Fruit fly (Drosophila melanogaster): ENCODE measurements around the gene eas.

DNA sequence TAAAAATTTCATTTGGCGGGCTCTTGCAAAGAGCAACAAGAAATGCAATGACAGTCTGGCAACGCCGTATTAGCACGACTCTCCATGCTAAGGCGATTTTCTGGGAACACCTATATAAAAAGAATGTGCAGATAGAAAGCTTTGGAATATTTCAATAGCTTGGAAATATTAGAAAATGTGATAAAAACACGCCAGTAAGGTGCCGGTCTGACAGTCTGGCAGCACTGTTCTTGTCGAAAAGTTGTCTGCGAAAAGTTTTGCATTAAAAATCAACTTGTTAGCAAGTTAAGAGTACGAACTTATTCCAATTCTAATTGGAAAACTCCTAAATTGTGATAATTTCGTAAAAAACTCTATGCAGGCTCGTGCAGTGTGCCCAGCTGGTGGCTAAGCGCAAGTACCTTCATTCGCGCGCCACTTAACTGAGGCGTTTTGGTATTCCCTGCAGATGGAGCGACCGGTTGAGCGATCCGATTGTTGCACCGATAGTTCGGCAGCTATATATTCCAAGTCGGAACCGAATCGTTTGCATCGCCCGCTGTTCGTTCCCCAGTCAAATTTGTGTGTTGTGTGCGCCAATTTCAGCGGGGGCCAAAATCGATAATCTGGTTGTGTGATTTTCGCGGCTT is at the start of gene eas:
- TF ChIP-seq h (optimal IDR thresholded peaks at IDR 0.05) (no peak), psq (optimal IDR thresholded peaks at IDR 0.05) (no peak)

Data from Kc167 (cell line).